Worm (Caenorhabditis elegans) whole organism, midembryonic: ENCODE measurements around the gene xbx-6.

Source experiments
- T22C8.4 ChIP-seq: fragments of 200-800 bp; sonication (Bioruptor generic); IDR thresholded peaks from 2 replicates; pipeline ENCODE4 v1.3.6; 2022; ENCODE audit warnings: missing genetic modification characterization, missing compliant biosample characterization
- cog-1 ChIP-seq: sonication (generic microtip); optimal IDR thresholded peaks from 2 replicates; lab custom pipeline; 2016; ENCODE audit warnings: missing genetic modification characterization, missing compliant biosample characterization
- flt-1 ChIP-seq: fragments of 200-800 bp; sonication (Bioruptor generic); IDR thresholded peaks from 2 replicates; pipeline ENCODE4 v1.3.6; 2022; ENCODE audit warnings: missing genetic modification characterization, missing compliant biosample characterization
- klf-2 ChIP-seq: fragments of 200-800 bp; sonication (Bioruptor generic); conservative IDR thresholded peaks from 2 replicates; pipeline ENCODE4 v1.3.6; 2022; ENCODE audit warnings: missing genetic modification reagents, missing genetic modification characterization, missing compliant biosample characterization
- med-1 ChIP-seq: sonication (generic microtip); optimal IDR thresholded peaks from 2 replicates; lab custom pipeline; 2017; ENCODE audit warnings: missing genetic modification characterization, mild to moderate bottlenecking, missing compliant biosample characterization, antibody characterized with exemption, missing genetic modification reagents; ENCODE audit not compliant: insufficient read depth
- ref-1 ChIP-seq: fragments of 200-800 bp; sonication (Bioruptor generic); conservative IDR thresholded peaks from 2 replicates; pipeline ENCODE4 v1.3.6; 2022; ENCODE audit warnings: missing genetic modification reagents, missing genetic modification characterization, missing compliant biosample characterization
- tab-1 ChIP-seq: fragments of 200-800 bp; sonication (Bioruptor generic); IDR thresholded peaks from 2 replicates; pipeline ENCODE4 v1.3.6; 2022; ENCODE audit warnings: missing genetic modification characterization, missing compliant biosample characterization
- ztf-23 ChIP-seq: fragments of 200-800 bp; sonication (Bioruptor generic); IDR thresholded peaks from 2 replicates; pipeline ENCODE4 v1.3.6; 2022; ENCODE audit warnings: missing genetic modification reagents, missing genetic modification characterization, missing compliant biosample characterization
- ztf-29 ChIP-seq: fragments of 200-800 bp; sonication (Bioruptor generic); IDR thresholded peaks from 2 replicates; pipeline ENCODE4 v1.3.6; 2022; ENCODE audit warnings: missing genetic modification reagents, missing genetic modification characterization, missing compliant biosample characterization

xbx-6 gene

DNA sequence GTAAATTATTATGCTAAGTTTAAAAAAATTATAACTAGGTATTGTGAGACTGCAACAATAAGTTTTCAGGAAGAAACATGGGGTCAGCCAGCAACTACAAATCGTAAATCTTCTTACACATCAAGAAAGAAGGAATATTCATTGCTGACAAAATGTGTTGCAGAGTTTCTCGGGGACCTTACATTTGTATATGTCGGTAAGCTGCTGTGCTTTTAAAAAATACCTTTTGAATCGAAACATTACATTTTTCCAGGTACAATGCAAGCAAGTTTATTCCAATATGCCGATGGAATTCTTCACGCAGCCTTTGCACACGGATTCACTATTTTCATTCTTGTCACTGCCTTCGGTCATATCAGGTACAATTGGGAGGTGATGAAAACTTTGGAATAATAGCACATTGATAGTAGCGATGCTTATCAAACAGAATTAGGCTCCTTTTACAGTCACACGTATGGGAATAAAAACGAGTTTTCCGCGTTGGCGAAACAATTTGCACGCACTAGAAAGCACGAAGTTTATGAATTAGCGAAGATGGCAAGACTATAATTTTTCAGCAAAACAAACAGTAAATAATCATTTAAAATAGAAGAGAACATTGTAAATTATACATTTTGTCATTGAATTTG is 35.3 kb downstream of the xbx-6 start:
- TF ChIP-seq flt-1 (GFP tag; lab: Robert Waterston, UW) (no peak), ztf-29 (GFP tag; lab: Robert Waterston, UW) (no peak)

- TF ChIP-seq ztf-23 (GFP tag; lab: Robert Waterston, UW), result no peak
- no peak for TF ChIP-seq tab-1
- TF ChIP-seq med-1 (GFP tag; lab: Kevin White, UChicago), result no peak
- no peak for TF ChIP-seq flt-1 (GFP tag; lab: Robert Waterston, UW)
- no peak for TF ChIP-seq klf-2 (GFP tag; lab: Robert Waterston, UW)
- TF ChIP-seq ref-1 (GFP tag; lab: Robert Waterston, UW), result no peak
- TF ChIP-seq T22C8.4, result no peak
- no peak for TF ChIP-seq ztf-29 (GFP tag; lab: Robert Waterston, UW)
- no peak for TF ChIP-seq cog-1 (tag; lab: Kevin White, UChicago)
Measured at ce11 chrV:9739402-9739801, 36.5 kb downstream of the xbx-6 start, which contains the start of gene marc-1. Gene marc-1, plus strand, starts transcription at chrV:9739702.

- TF ChIP-seq tab-1, result no peak
Measured at ce11 chrV:9740858-9741257, 38.0 kb downstream of the xbx-6 start, which contains the start of gene sta-2. Gene sta-2, plus strand, starts transcription at chrV:9741206.

ce11 chrV:9744934-9745333 is 42.1 kb downstream of the xbx-6 start, which contains the start of gene F58E6.13:
Gene F58E6.13, plus strand, starts transcription at chrV:9745234.
- TF ChIP-seq ztf-29 (GFP tag; lab: Robert Waterston, UW), result no peak
- no peak for TF ChIP-seq ref-1 (GFP tag; lab: Robert Waterston, UW)
- TF ChIP-seq tab-1, result no peak
- no peak for TF ChIP-seq med-1 (GFP tag; lab: Kevin White, UChicago)
- TF ChIP-seq cog-1 (tag; lab: Kevin White, UChicago), result no peak
- TF ChIP-seq flt-1 (GFP tag; lab: Robert Waterston, UW), result no peak
- TF ChIP-seq klf-2 (GFP tag; lab: Robert Waterston, UW), result no peak

DNA sequence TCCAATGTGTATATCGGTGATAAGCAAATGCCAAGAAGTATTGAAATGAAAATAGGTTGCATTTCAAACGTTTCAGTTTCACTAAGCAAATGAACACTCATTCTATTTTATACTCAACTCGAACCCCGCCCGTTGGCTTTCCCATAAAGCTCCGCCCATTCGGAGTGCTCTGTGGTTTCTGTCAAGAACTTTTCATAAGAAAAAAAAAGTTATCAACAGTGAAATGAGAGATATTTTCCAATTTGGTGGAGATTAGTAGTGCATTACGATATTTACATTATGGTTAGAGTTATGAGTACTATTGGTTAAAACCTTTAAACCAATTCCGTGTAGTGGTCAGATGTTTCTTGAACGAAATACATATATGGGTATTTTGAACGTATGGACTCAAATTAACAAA is 47.5 kb downstream of the xbx-6 start, which contains the start of gene F58E6.4:
Gene F58E6.4, minus strand, starts transcription at position 101 of the 400 bp plus-strand sequence.
- TF ChIP-seq klf-2 (GFP tag; lab: Robert Waterston, UW), result no peak
- TF ChIP-seq flt-1 (GFP tag; lab: Robert Waterston, UW), result no peak
- TF ChIP-seq T22C8.4, result no peak

- TF ChIP-seq cog-1 (tag; lab: Kevin White, UChicago), result no peak
- no peak for TF ChIP-seq med-1 (GFP tag; lab: Kevin White, UChicago)
- no peak for TF ChIP-seq ref-1 (GFP tag; lab: Robert Waterston, UW)
- TF ChIP-seq tab-1, result no peak
- TF ChIP-seq T22C8.4, result no peak
- no peak for TF ChIP-seq ztf-23 (GFP tag; lab: Robert Waterston, UW)
- no peak for TF ChIP-seq ztf-29 (GFP tag; lab: Robert Waterston, UW)
- no peak for TF ChIP-seq klf-2 (GFP tag; lab: Robert Waterston, UW)
- no peak for TF ChIP-seq flt-1 (GFP tag; lab: Robert Waterston, UW)
Measured at ce11 chrV:9752918-9753317, 50.1 kb downstream of the xbx-6 start, which contains the start of gene F58E6.6. Gene F58E6.6, minus strand, starts transcription at chrV:9753018.

DNA sequence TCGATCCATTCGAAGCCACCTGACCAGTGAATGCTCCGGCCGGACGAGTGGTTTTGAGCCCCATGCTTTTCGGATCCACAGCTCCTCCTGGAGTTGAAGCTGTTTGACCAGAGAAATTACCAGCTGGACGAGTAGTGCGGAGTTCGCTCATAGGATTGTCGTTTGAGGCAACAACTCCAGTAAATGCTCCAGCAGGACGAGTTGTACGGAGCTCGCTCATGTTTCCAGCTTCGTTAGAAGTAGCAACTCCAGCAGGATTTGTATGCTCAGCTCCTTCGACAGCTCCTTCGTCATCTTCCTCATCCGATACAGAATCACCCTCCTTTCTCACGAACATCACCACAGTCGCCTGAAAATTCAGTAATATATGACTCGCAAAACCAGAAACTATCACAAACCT is 50.7 kb downstream of the xbx-6 start:
- TF ChIP-seq flt-1 (GFP tag; lab: Robert Waterston, UW), result no peak
- TF ChIP-seq ztf-23 (GFP tag; lab: Robert Waterston, UW), result no peak
- TF ChIP-seq cog-1 (tag; lab: Kevin White, UChicago), result no peak
- TF ChIP-seq T22C8.4, result no peak
- TF ChIP-seq med-1 (GFP tag; lab: Kevin White, UChicago), result no peak
- no peak for TF ChIP-seq tab-1

ce11 chrV:9754459-9754858 is 51.6 kb downstream of the xbx-6 start, which contains the start of gene F58E6.5:
Gene F58E6.5, minus strand, starts transcription at chrV:9754559.
- TF ChIP-seq cog-1 (tag; lab: Kevin White, UChicago) (no peak), flt-1 (GFP tag; lab: Robert Waterston, UW) (no peak), ztf-23 (GFP tag; lab: Robert Waterston, UW) (no peak), med-1 (GFP tag; lab: Kevin White, UChicago) (no peak), ztf-29 (GFP tag; lab: Robert Waterston, UW) (no peak), T22C8.4 (no peak)

DNA sequence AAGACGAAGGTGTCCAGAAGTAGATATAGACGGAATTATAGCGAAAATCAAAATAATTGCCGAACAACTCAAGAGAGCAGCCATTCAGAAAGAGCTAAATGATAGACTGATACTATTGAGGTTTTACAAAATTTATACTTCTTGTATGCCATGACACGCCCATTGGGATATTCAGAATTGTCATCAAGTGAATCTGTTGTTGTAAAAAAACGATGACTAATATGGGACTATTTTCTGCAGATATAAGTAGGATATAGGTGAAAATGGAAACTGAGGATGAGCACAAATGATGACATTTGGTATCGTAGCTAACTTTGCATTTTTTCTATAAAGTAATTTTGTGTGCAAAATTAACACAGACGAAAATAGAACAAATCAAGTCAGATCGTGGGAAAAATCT is 52.9 kb downstream of the xbx-6 start, which contains the start of gene F58E6.8:
Gene F58E6.8, minus strand, starts transcription at position 101 of the 400 bp plus-strand sequence.
- TF ChIP-seq cog-1 (tag; lab: Kevin White, UChicago) (no peak), med-1 (GFP tag; lab: Kevin White, UChicago) (no peak), klf-2 (GFP tag; lab: Robert Waterston, UW) (no peak), ref-1 (GFP tag; lab: Robert Waterston, UW) (no peak), tab-1 (no peak), ztf-23 (GFP tag; lab: Robert Waterston, UW) (no peak), ztf-29 (GFP tag; lab: Robert Waterston, UW) (no peak), flt-1 (GFP tag; lab: Robert Waterston, UW) (no peak), T22C8.4 (no peak)

DNA sequence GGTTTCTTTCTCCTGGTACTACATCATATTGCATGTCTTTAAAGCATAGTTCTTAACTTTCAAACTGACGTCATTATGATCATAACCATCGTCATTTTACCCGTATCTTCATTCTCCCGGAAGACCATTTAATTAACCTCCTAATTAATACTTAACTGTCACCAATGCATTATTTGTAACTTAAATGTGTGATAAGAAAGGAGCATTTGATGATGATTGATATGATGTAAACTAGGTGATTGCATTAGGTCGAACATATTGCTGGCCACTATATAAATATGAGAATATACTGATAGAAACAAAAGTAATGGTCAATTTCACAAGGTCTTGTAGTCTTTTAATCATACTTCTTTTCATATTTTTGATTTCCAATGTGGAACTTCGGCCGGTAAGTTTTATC is 53.4 kb downstream of the xbx-6 start, which contains the start of gene hrg-3:
Gene hrg-3, plus strand, starts transcription at position 227 of the 400 bp plus-strand sequence.
- no peak for TF ChIP-seq ztf-29 (GFP tag; lab: Robert Waterston, UW)
- TF ChIP-seq flt-1 (GFP tag; lab: Robert Waterston, UW), result no peak
- TF ChIP-seq klf-2 (GFP tag; lab: Robert Waterston, UW), result no peak
- TF ChIP-seq med-1 (GFP tag; lab: Kevin White, UChicago), result no peak
- TF ChIP-seq cog-1 (tag; lab: Kevin White, UChicago), result no peak
- no peak for TF ChIP-seq ztf-23 (GFP tag; lab: Robert Waterston, UW)
- TF ChIP-seq tab-1, result no peak
- TF ChIP-seq T22C8.4, result no peak
- no peak for TF ChIP-seq ref-1 (GFP tag; lab: Robert Waterston, UW)
